Worm (Caenorhabditis elegans): Measurements from ENCODE around the gene srx-2.

- TF ChIP-seq ZK546.5 (tag; optimal IDR thresholded peaks at IDR 0.05), result no peak
- no peak for TF ChIP-seq ama-1 (optimal IDR thresholded peaks at IDR 0.05)
- no peak for TF ChIP-seq pha-4 (tag; optimal IDR thresholded peaks at IDR 0.05)
- no peak for TF ChIP-seq ceh-9 (tag; optimal IDR thresholded peaks at IDR 0.05)
- TF ChIP-seq pqm-1 (tag; optimal IDR thresholded peaks at IDR 0.05), result no peak
- no peak for TF ChIP-seq unc-39 (tag; optimal IDR thresholded peaks at IDR 0.05)
Observed at ce11 chrV:8983604-8984003, 25.7 kb upstream of the srx-2 start, which contains the start of gene str-86.
